Worm (Caenorhabditis elegans) whole organism, midembryonic: ENCODE data around the gene ift-43.

Experiments used
- T22C8.4 ChIP-seq: fragments of 200-800 bp; sonication (Bioruptor generic); IDR thresholded peaks from 2 replicates; pipeline ENCODE4 v1.3.6; 2022; ENCODE audit warnings: missing genetic modification characterization, missing compliant biosample characterization
- cog-1 ChIP-seq: sonication (generic microtip); optimal IDR thresholded peaks from 2 replicates; lab custom pipeline; 2016; ENCODE audit warnings: missing genetic modification characterization, missing compliant biosample characterization
- flt-1 ChIP-seq: fragments of 200-800 bp; sonication (Bioruptor generic); IDR thresholded peaks from 2 replicates; pipeline ENCODE4 v1.3.6; 2022; ENCODE audit warnings: missing genetic modification characterization, missing compliant biosample characterization
- klf-2 ChIP-seq: fragments of 200-800 bp; sonication (Bioruptor generic); conservative IDR thresholded peaks from 2 replicates; pipeline ENCODE4 v1.3.6; 2022; ENCODE audit warnings: missing genetic modification reagents, missing genetic modification characterization, missing compliant biosample characterization
- med-1 ChIP-seq: sonication (generic microtip); optimal IDR thresholded peaks from 2 replicates; lab custom pipeline; 2017; ENCODE audit warnings: missing genetic modification characterization, mild to moderate bottlenecking, missing compliant biosample characterization, antibody characterized with exemption, missing genetic modification reagents; ENCODE audit not compliant: insufficient read depth
- ref-1 ChIP-seq: fragments of 200-800 bp; sonication (Bioruptor generic); conservative IDR thresholded peaks from 2 replicates; pipeline ENCODE4 v1.3.6; 2022; ENCODE audit warnings: missing genetic modification reagents, missing genetic modification characterization, missing compliant biosample characterization
- tab-1 ChIP-seq: fragments of 200-800 bp; sonication (Bioruptor generic); IDR thresholded peaks from 2 replicates; pipeline ENCODE4 v1.3.6; 2022; ENCODE audit warnings: missing genetic modification characterization, missing compliant biosample characterization
- ztf-23 ChIP-seq: fragments of 200-800 bp; sonication (Bioruptor generic); IDR thresholded peaks from 2 replicates; pipeline ENCODE4 v1.3.6; 2022; ENCODE audit warnings: missing genetic modification reagents, missing genetic modification characterization, missing compliant biosample characterization
- ztf-29 ChIP-seq: fragments of 200-800 bp; sonication (Bioruptor generic); IDR thresholded peaks from 2 replicates; pipeline ENCODE4 v1.3.6; 2022; ENCODE audit warnings: missing genetic modification reagents, missing genetic modification characterization, missing compliant biosample characterization

DNA sequence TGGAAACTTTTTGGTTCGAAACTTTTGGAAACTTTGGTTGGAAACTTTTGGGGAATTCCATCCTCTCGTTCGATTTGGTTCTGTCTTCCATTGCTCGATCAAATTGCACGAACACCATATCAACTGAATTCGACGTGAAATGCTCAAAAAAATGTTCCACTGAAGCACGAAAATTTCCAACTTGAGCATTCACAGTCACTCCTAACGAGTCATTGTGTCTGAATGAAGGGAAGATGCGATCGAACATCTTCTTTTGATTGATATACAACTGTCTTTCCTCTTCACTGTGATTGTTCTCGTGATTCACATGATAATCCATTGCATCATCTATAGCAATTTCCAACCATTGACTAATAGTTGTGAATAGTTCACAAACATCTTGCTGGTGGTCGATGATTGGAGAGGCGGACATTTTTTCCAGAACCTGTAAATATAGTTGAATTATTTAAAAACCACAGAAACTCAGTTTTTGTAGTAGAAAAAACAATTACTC, 32.2 kb downstream of the ift-43 start, which contains the start of gene F59E12.15:
- TF ChIP-seq T22C8.4 (GFP tag; lab: Robert Waterston, UW) (no peak), ref-1 (GFP tag; lab: Robert Waterston, UW) (no peak), flt-1 (GFP tag; lab: Robert Waterston, UW) (no peak), klf-2 (GFP tag; lab: Robert Waterston, UW) (no peak), tab-1 (GFP tag; lab: Robert Waterston, UW) (no peak), cog-1 (tag; lab: Kevin White, UChicago) (no peak), ztf-29 (GFP tag; lab: Robert Waterston, UW) (no peak), med-1 (no peak), ztf-23 (GFP tag; lab: Robert Waterston, UW) (no peak)
